Worm (Caenorhabditis elegans) whole organism, early embryonic: Measurements from ENCODE around the gene Y41C4A.18.

Experiments
- B0310.2 ChIP-seq: sonication (generic microtip); optimal IDR thresholded peaks from 2 replicates; lab custom pipeline; 2016; ENCODE audit warnings: mild to moderate bottlenecking, missing genetic modification characterization, missing compliant biosample characterization
- F13C5.2 ChIP-seq: sonication (generic microtip); optimal IDR thresholded peaks from 2 replicates; lab custom pipeline; 2017; ENCODE audit warnings: mild to moderate bottlenecking, missing genetic modification characterization, inconsistent platforms, missing compliant biosample characterization
- aly-1 ChIP-seq: sonication (generic microtip); optimal IDR thresholded peaks from 2 replicates; lab custom pipeline; 2016; ENCODE audit warnings: missing genetic modification characterization, missing compliant biosample characterization
- ama-1 ChIP-seq: fragments of 150-350 bp; optimal IDR thresholded peaks from 2 replicates; lab custom pipeline; 2014
- ceh-13 ChIP-seq: fragments of 200-800 bp; sonication (Bioruptor generic); optimal IDR thresholded peaks from 2 replicates; lab custom pipeline; 2018; ENCODE audit warnings: mild to moderate bottlenecking, missing genetic modification characterization, missing compliant biosample characterization
- ceh-36 ChIP-seq: sonication (generic microtip); optimal IDR thresholded peaks from 2 replicates; lab custom pipeline; 2016; ENCODE audit warnings: missing genetic modification characterization, inconsistent platforms, missing compliant biosample characterization
- ets-7 ChIP-seq: sonication (generic microtip); optimal IDR thresholded peaks from 2 replicates; lab custom pipeline; 2016; ENCODE audit warnings: missing genotype, missing genetic modification characterization, missing compliant biosample characterization
- flt-1 ChIP-seq: fragments of 200-800 bp; sonication (Bioruptor generic); IDR thresholded peaks from 2 replicates; pipeline ENCODE4 v1.3.6; 2022; ENCODE audit warnings: missing genetic modification characterization, missing compliant biosample characterization
- hmbx-1 ChIP-seq: sonication (generic microtip); optimal IDR thresholded peaks from 2 replicates; lab custom pipeline; 2016; ENCODE audit warnings: mild to moderate bottlenecking, missing genetic modification characterization, missing compliant biosample characterization
- hmg-4 ChIP-seq: fragments of 200-800 bp; sonication (Bioruptor generic); optimal IDR thresholded peaks from 2 replicates; lab custom pipeline; 2018; ENCODE audit warnings: mild to moderate bottlenecking, missing genetic modification characterization, missing compliant biosample characterization
- hnd-1 ChIP-seq: sonication (generic microtip); optimal IDR thresholded peaks from 2 replicates; lab custom pipeline; 2016; ENCODE audit warnings: missing genetic modification characterization, missing compliant biosample characterization
- pes-1 ChIP-seq: fragments of 200-800 bp; sonication (Bioruptor generic); IDR thresholded peaks from 2 replicates; pipeline ENCODE4 v1.3.6; 2022; ENCODE audit warnings: missing genetic modification reagents, missing genetic modification characterization, missing compliant biosample characterization
- scrt-1 ChIP-seq: fragments of 200-800 bp; sonication (Bioruptor generic); IDR thresholded peaks from 2 replicates; pipeline ENCODE4 v1.3.6; 2022; ENCODE audit warnings: missing genetic modification characterization, missing compliant biosample characterization
- sea-1 ChIP-seq: fragments of 200-800 bp; sonication (Bioruptor generic); conservative IDR thresholded peaks from 2 replicates; pipeline ENCODE4 v1.3.6; 2022; ENCODE audit warnings: missing genetic modification characterization, missing compliant biosample characterization
- tbx-11 ChIP-seq: fragments of 200-800 bp; sonication (Bioruptor generic); IDR thresholded peaks from 2 replicates; pipeline ENCODE4 v1.3.6; 2022; ENCODE audit warnings: missing genetic modification characterization, missing compliant biosample characterization
- tbx-37 ChIP-seq: fragments of 200-800 bp; sonication (Bioruptor generic); conservative IDR thresholded peaks from 2 replicates; pipeline ENCODE4 v1.3.6; 2022; ENCODE audit warnings: missing genetic modification reagents, missing genetic modification characterization, missing compliant biosample characterization
- tra-4 ChIP-seq: sonication (generic microtip); optimal IDR thresholded peaks from 2 replicates; lab custom pipeline; 2017; ENCODE audit warnings: missing genetic modification characterization, missing compliant biosample characterization

Gene Y41C4A.18

ce11 chrIII:11726590-11726989 lies 3.8 kb upstream of the Y41C4A.18 start, which contains the start of gene Y41C4A.12:
Gene Y41C4A.12, minus strand, starts transcription at chrIII:11726690.
- TF ChIP-seq ets-7 (tag; lab: Kevin White, UChicago): no peak
- TF ChIP-seq B0310.2 (tag; lab: Kevin White, UChicago): no peak
- TF ChIP-seq tra-4 (tag; lab: Kevin White, UChicago): no peak
- no peak for TF ChIP-seq hmbx-1 (tag; lab: Kevin White, UChicago)
- no peak for TF ChIP-seq scrt-1 (GFP tag; lab: Robert Waterston, UW)
- no peak for TF ChIP-seq flt-1
- no peak for TF ChIP-seq ama-1 (lab: Kevin White, UChicago)
- TF ChIP-seq ceh-13 (GFP tag; lab: Kevin White, UChicago): no peak
- no peak for TF ChIP-seq pes-1 (GFP tag; lab: Robert Waterston, UW)
- no peak for TF ChIP-seq tbx-37 (GFP tag; lab: Robert Waterston, UW)

ce11 chrIII:11727010-11727409 lies 3.4 kb upstream of the Y41C4A.18 start:
- no peak for TF ChIP-seq aly-1 (tag; lab: Kevin White, UChicago)
- TF ChIP-seq sea-1 (GFP tag; lab: Robert Waterston, UW): no peak

ce11 chrIII:11730850-11731249 lies 438 bp downstream of the Y41C4A.18 start:
- TF ChIP-seq B0310.2 (tag; lab: Kevin White, UChicago) (no peak), tbx-37 (GFP tag; lab: Robert Waterston, UW) (no peak), F13C5.2 (tag; lab: Kevin White, UChicago) (no peak), hmbx-1 (tag; lab: Kevin White, UChicago) (no peak), hmg-4 (GFP tag; lab: Kevin White, UChicago) (no peak), ceh-36 (tag; lab: Kevin White, UChicago) (no peak), aly-1 (tag; lab: Kevin White, UChicago) (no peak), flt-1 (no peak), tra-4 (tag; lab: Kevin White, UChicago) (no peak), scrt-1 (GFP tag; lab: Robert Waterston, UW) (no peak), pes-1 (GFP tag; lab: Robert Waterston, UW) (no peak), sea-1 (GFP tag; lab: Robert Waterston, UW) (no peak), ceh-13 (GFP tag; lab: Kevin White, UChicago) (no peak), hnd-1 (tag; lab: Kevin White, UChicago) (no peak), ama-1 (lab: Kevin White, UChicago) (no peak), tbx-11 (GFP tag; lab: Robert Waterston, UW) (no peak), ets-7 (tag; lab: Kevin White, UChicago) (no peak)

- TF ChIP-seq pes-1 (GFP tag; lab: Robert Waterston, UW): no peak
- TF ChIP-seq scrt-1 (GFP tag; lab: Robert Waterston, UW): no peak
- no peak for TF ChIP-seq flt-1
- TF ChIP-seq B0310.2 (tag; lab: Kevin White, UChicago): no peak
- no peak for TF ChIP-seq tra-4 (tag; lab: Kevin White, UChicago)
- no peak for TF ChIP-seq ama-1 (lab: Kevin White, UChicago)
- TF ChIP-seq sea-1 (GFP tag; lab: Robert Waterston, UW): no peak
- no peak for TF ChIP-seq F13C5.2 (tag; lab: Kevin White, UChicago)
- TF ChIP-seq hnd-1 (tag; lab: Kevin White, UChicago): no peak
- no peak for TF ChIP-seq ets-7 (tag; lab: Kevin White, UChicago)
- no peak for TF ChIP-seq hmbx-1 (tag; lab: Kevin White, UChicago)
- TF ChIP-seq ceh-36 (tag; lab: Kevin White, UChicago): no peak
- TF ChIP-seq tbx-37 (GFP tag; lab: Robert Waterston, UW): no peak
- TF ChIP-seq tbx-11 (GFP tag; lab: Robert Waterston, UW): no peak
- TF ChIP-seq hmg-4 (GFP tag; lab: Kevin White, UChicago): no peak
- TF ChIP-seq aly-1 (tag; lab: Kevin White, UChicago): no peak
- no peak for TF ChIP-seq ceh-13 (GFP tag; lab: Kevin White, UChicago)
These were observed 1.1 kb downstream of the Y41C4A.18 start for ce11 chrIII:11731491-11731890.

ce11 chrIII:11732056-11732455 lies 1.6 kb downstream of the Y41C4A.18 start, which contains the start of gene Y41C4A.21:
Gene Y41C4A.21, plus strand, starts transcription at chrIII:11732356.
- TF ChIP-seq tbx-37 (GFP tag; lab: Robert Waterston, UW) (no peak), hmbx-1 (tag; lab: Kevin White, UChicago) (no peak), ceh-36 (tag; lab: Kevin White, UChicago) (no peak)

- TF ChIP-seq ceh-36 (tag; lab: Kevin White, UChicago): no peak
- no peak for TF ChIP-seq hmg-4 (GFP tag; lab: Kevin White, UChicago)
- TF ChIP-seq tbx-11 (GFP tag; lab: Robert Waterston, UW): no peak
- TF ChIP-seq ama-1 (lab: Kevin White, UChicago): no peak
- TF ChIP-seq B0310.2 (tag; lab: Kevin White, UChicago): no peak
- no peak for TF ChIP-seq tra-4 (tag; lab: Kevin White, UChicago)
- TF ChIP-seq ceh-13 (GFP tag; lab: Kevin White, UChicago): no peak
- TF ChIP-seq sea-1 (GFP tag; lab: Robert Waterston, UW): no peak
- TF ChIP-seq hmbx-1 (tag; lab: Kevin White, UChicago): no peak
- no peak for TF ChIP-seq F13C5.2 (tag; lab: Kevin White, UChicago)
- TF ChIP-seq tbx-37 (GFP tag; lab: Robert Waterston, UW): no peak
- TF ChIP-seq ets-7 (tag; lab: Kevin White, UChicago): no peak
- TF ChIP-seq scrt-1 (GFP tag; lab: Robert Waterston, UW): no peak
- no peak for TF ChIP-seq aly-1 (tag; lab: Kevin White, UChicago)
These were observed 2.5 kb downstream of the Y41C4A.18 start for ce11 chrIII:11732943-11733342.

- no peak for TF ChIP-seq flt-1
- no peak for TF ChIP-seq ceh-36 (tag; lab: Kevin White, UChicago)
These were observed 7.1 kb downstream of the Y41C4A.18 start, which contains the start of gene sup-1 for ce11 chrIII:11737527-11737926. Gene sup-1, minus strand, starts transcription at chrIII:11737627.
